Worm (Caenorhabditis elegans): ENCODE measurements around the gene pho-4.

Gene pho-4

DNA sequence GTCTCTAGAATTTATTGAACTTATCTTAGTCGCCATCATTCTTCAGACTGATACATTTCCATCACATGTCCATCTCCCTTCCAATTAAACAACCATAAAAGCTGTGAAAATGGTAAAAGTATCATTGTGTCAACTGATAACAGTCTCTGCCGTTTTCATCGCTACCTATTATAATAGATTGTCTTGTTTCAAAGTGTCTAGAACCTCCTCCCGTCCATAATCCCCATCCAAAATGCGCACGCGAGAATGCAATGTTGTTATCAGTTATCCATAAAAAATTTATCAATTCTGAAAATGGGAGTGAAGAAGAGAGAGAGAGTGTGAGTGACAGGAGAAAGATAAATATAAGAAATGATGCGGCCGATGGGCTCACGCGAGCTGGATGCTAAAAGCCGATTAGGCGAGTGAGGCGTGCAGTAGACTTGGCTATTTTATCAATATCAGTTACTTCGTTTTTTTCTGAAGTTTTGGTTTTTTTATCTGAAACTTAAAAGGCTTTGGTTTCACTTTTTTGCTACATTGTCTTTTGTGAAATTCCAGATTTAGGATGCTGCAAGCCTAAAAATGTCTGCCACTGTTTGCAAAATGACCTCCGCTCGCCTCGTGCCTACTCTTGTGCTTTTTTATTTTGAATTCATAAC is 36.2 kb downstream of the pho-4 start:
- TF ChIP-seq pqm-1 (tag; optimal IDR thresholded peaks at IDR 0.05): peak; percentile 66
- TF ChIP-seq elt-2 (tag; optimal IDR thresholded peaks at IDR 0.05): peak; percentile 96
- no peak for TF ChIP-seq hlh-8 (tag; optimal IDR thresholded peaks at IDR 0.05)
- peak; percentile 40 for TF ChIP-seq dve-1 (tag; optimal IDR thresholded peaks at IDR 0.05)
- TF ChIP-seq ceh-48 (tag; optimal IDR thresholded peaks at IDR 0.05): no peak
- no peak for TF ChIP-seq pha-2 (tag; optimal IDR thresholded peaks at IDR 0.05)

DNA sequence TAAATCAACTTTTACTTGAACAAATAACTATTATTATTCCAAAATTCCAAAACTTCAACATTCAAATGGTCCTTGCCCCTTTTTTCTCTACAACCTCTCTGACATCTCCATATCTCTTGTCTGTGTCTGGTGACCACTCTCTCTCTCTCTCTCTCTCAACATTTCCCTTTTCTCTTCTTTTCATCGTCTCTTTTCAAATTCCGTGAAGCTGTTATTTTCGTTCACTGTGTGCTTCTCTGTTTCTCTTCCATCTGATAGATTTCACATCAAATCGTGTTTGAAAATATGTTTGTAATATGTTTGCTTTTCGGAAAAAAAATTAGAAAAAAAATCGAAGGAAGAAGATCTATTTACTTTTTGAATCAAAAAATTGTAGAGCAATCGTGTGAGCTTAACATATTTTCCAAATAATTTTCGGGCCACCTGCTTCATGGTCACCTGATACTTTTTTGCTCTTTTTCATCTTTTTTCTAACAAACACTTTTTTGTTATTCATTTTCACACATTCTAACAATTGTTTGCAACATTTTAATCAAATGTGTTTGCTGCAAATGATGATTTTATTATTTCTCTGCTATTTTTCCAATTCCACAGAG is 37.2 kb downstream of the pho-4 start:
- peak; percentile 59 for TF ChIP-seq unc-55 (GFP tag; optimal IDR thresholded peaks at IDR 0.05)
- peak; percentile 7 for TF ChIP-seq nfya-1 (tag; optimal IDR thresholded peaks at IDR 0.05)
- no peak for TF ChIP-seq dve-1 (tag; optimal IDR thresholded peaks at IDR 0.05)
- no peak for TF ChIP-seq elt-4 (tag; optimal IDR thresholded peaks at IDR 0.05)
- TF ChIP-seq madf-2 (tag; optimal IDR thresholded peaks at IDR 0.05): no peak
- TF ChIP-seq unc-42 (tag; optimal IDR thresholded peaks at IDR 0.05): peak; percentile 10
- peak; percentile 31 for TF ChIP-seq ceh-18 (tag; optimal IDR thresholded peaks at IDR 0.05)
- peak; percentile 61 for TF ChIP-seq hlh-30 (tag; optimal IDR thresholded peaks at IDR 0.05; ENCODE audit: insufficient read depth)
- no peak for TF ChIP-seq tbx-7 (tag; optimal IDR thresholded peaks at IDR 0.05)

- TF ChIP-seq nfya-1 (tag; optimal IDR thresholded peaks at IDR 0.05) (no peak), ama-1 (optimal IDR thresholded peaks at IDR 0.05) (no peak), fkh-10 (GFP tag; optimal IDR thresholded peaks at IDR 0.05) (no peak), mec-3 (tag; optimal IDR thresholded peaks at IDR 0.05; ENCODE audit: borderline replicate concordance) (no peak), F13H6.1 (tag; optimal IDR thresholded peaks at IDR 0.05) (no peak), ttx-3 (tag; optimal IDR thresholded peaks at IDR 0.05) (no peak), eyg-1 (tag; optimal IDR thresholded peaks at IDR 0.05) (no peak), nhr-232 (tag; optimal IDR thresholded peaks at IDR 0.05) (no peak), rnt-1 (tag; optimal IDR thresholded peaks at IDR 0.05) (no peak)
These were observed 38.8 kb downstream of the pho-4 start, which contains the start of gene msp-50 for ce11 chrII:5199497-5199896. msp-50 (plus strand) TSS chrII:5199797.

- TF ChIP-seq ref-2 (tag; optimal IDR thresholded peaks at IDR 0.05): no peak
These were observed 42.8 kb downstream of the pho-4 start, which contains the start of gene C34F11.5 for ce11 chrII:5195504-5195903. C34F11.5 (plus strand) TSS chrII:5195804.

- TF ChIP-seq elt-4 (tag; optimal IDR thresholded peaks at IDR 0.05): no peak
- no peak for TF ChIP-seq ref-2 (tag; optimal IDR thresholded peaks at IDR 0.05)
- no peak for TF ChIP-seq ceh-19 (GFP tag; optimal IDR thresholded peaks at IDR 0.05)
- no peak for TF ChIP-seq odd-2 (tag; optimal IDR thresholded peaks at IDR 0.05)
- TF ChIP-seq sox-4 (tag; optimal IDR thresholded peaks at IDR 0.05): no peak
- no peak for TF ChIP-seq gmeb-2 (tag; optimal IDR thresholded peaks at IDR 0.05)
- no peak for TF ChIP-seq pax-1 (tag; optimal IDR thresholded peaks at IDR 0.05)
- TF ChIP-seq ceh-48 (tag; optimal IDR thresholded peaks at IDR 0.05): no peak
- TF ChIP-seq lim-6 (tag; optimal IDR thresholded peaks at IDR 0.05): no peak
- no peak for TF ChIP-seq ceh-9 (tag; optimal IDR thresholded peaks at IDR 0.05)
- no peak for TF ChIP-seq ceh-34 (tag; optimal IDR thresholded peaks at IDR 0.05)
- no peak for TF ChIP-seq tbx-7 (tag; optimal IDR thresholded peaks at IDR 0.05)
- TF ChIP-seq pros-1 (tag; optimal IDR thresholded peaks at IDR 0.05): no peak
- no peak for TF ChIP-seq pha-2 (tag; optimal IDR thresholded peaks at IDR 0.05)
- TF ChIP-seq lin-11 (tag; optimal IDR thresholded peaks at IDR 0.05): no peak
- no peak for TF ChIP-seq mec-3 (tag; optimal IDR thresholded peaks at IDR 0.05; ENCODE audit: borderline replicate concordance)
- no peak for TF ChIP-seq hlh-6 (tag; optimal IDR thresholded peaks at IDR 0.05)
These were observed 44.2 kb downstream of the pho-4 start, which contains the start of gene msp-49 for ce11 chrII:5194066-5194465. msp-49 (plus strand) TSS chrII:5194366.

Data from whole organism, late embryonic.